Fruit fly (Drosophila melanogaster) whole organism, wandering third instar larva: ENCODE results near the gene Ndae1.

Experiments used
- Jra ChIP-seq: sonication (Bioruptor generic); optimal IDR thresholded peaks from 2 replicates; lab custom pipeline; 2016; ENCODE audit warnings: missing biosample characterization, missing genetic modification characterization
- psq ChIP-seq: fragments of 200-800 bp; sonication (Bioruptor generic); optimal IDR thresholded peaks from 3 replicates; lab custom pipeline; 2017; ENCODE audit warnings: missing biosample characterization, mild to moderate bottlenecking, missing genetic modification characterization, moderate library complexity

DNA sequence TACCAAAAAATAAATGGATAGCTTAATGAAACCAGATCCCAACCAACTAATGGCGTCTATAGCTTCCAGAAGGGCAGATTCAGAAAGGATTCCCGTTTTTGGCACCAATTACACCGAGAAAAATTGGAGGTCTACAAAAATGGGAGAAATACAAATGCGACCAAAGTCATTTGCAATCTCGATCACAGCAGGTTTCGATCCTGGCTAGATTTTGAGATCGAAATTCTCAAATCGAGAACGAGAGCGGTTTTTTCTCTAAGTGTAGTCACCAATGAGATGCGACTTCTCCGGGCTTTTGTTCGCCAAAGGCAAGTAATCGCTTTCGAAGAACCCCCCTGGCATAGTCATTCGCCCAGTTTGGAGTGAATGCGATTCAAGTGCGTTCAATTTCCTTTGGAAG is 73.4 kb downstream of the Ndae1 start:
- TF ChIP-seq Jra (no peak), psq (GFP tag; lab: Kevin White, UChicago) (no peak)
